Worm (Caenorhabditis elegans): ENCODE measurements around the gene pudl-2.

DNA sequence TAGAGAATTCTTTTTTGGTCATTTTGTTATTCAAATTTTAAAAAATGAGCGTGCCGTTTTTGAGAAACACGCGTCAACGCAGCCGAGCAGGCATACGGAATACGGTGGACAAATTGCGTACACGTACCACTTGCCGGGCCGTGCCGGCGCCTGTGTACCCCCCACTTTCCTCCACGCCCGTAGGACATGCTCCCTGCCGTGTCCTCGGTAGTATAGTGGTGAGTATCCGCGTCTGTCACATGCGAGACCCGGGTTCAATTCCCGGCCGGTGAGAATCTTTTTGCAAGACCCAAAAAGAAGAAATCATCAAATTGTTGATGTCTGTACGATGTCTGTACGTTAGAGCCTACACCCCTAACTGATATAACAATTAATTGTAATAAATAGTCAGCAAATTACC, 26.5 kb upstream of the pudl-2 start:
- TF ChIP-seq ama-1 (optimal IDR thresholded peaks at IDR 0.05) = no peak
- TF ChIP-seq hmg-4 (GFP tag; optimal IDR thresholded peaks at IDR 0.05) = no peak
- 0 out of 2 replicates have a peak, but pooled peaks have one; percentile 22 for TF ChIP-seq pes-1 (GFP tag; IDR thresholded peaks at IDR 0.05)
- TF ChIP-seq flt-1 (GFP tag; IDR thresholded peaks at IDR 0.05) = 0 out of 2 replicates have a peak, but pooled peaks have one; percentile 27
- no peak for TF ChIP-seq tra-4 (tag; optimal IDR thresholded peaks at IDR 0.05)
- no peak for TF ChIP-seq ets-7 (tag; optimal IDR thresholded peaks at IDR 0.05)
- TF ChIP-seq sea-1 (GFP tag; conservative IDR thresholded peaks at IDR 0.05) = no peak
- TF ChIP-seq B0310.2 (tag; optimal IDR thresholded peaks at IDR 0.05) = no peak
- TF ChIP-seq F13C5.2 (tag; optimal IDR thresholded peaks at IDR 0.05) = no peak
- TF ChIP-seq ceh-36 (tag; optimal IDR thresholded peaks at IDR 0.05) = no peak
